Fruit fly (Drosophila melanogaster): ENCODE data around the gene Aven.

The Aven gene

dm6 chrX:12665796-12666338, 36.4 kb upstream of the Aven start:
- TF ChIP-seq CG8478 (optimal IDR thresholded peaks at IDR 0.05) = no peak
- no peak for TF ChIP-seq CTCF (optimal IDR thresholded peaks at IDR 0.05)

dm6 chrX:12665112-12665795, 35.8 kb upstream of the Aven start:
- TF ChIP-seq CG8478 (optimal IDR thresholded peaks at IDR 0.05) = peak; percentile 81
- no peak for TF ChIP-seq CTCF (optimal IDR thresholded peaks at IDR 0.05)

- TF ChIP-seq CG8478 (optimal IDR thresholded peaks at IDR 0.05) (no peak), CTCF (optimal IDR thresholded peaks at IDR 0.05) (no peak)
Measured at dm6 chrX:12664117-12664783, 34.8 kb upstream of the Aven start.

- TF ChIP-seq CG8478 (optimal IDR thresholded peaks at IDR 0.05) = no peak
- TF ChIP-seq CTCF (optimal IDR thresholded peaks at IDR 0.05) = no peak
Measured at dm6 chrX:12663464-12663938, 34.1 kb upstream of the Aven start.

dm6 chrX:12662679-12663463, 33.4 kb upstream of the Aven start:
- TF ChIP-seq CG8478 (optimal IDR thresholded peaks at IDR 0.05) (no peak), CTCF (optimal IDR thresholded peaks at IDR 0.05) (no peak)

- TF ChIP-seq CG8478 (optimal IDR thresholded peaks at IDR 0.05) = no peak
- no peak for TF ChIP-seq CTCF (optimal IDR thresholded peaks at IDR 0.05)
Measured at dm6 chrX:12661435-12661949, 32.1 kb upstream of the Aven start.

dm6 chrX:12660030-12660630, 30.7 kb upstream of the Aven start:
- TF ChIP-seq CG8478 (optimal IDR thresholded peaks at IDR 0.05) = no peak
- TF ChIP-seq CTCF (optimal IDR thresholded peaks at IDR 0.05) = no peak

- no peak for TF ChIP-seq CG8478 (optimal IDR thresholded peaks at IDR 0.05)
- peak; percentile 72 to 78 for TF ChIP-seq CTCF (optimal IDR thresholded peaks at IDR 0.05)
Measured at dm6 chrX:12658999-12659560, 29.6 kb upstream of the Aven start, which contains the start of gene Tis11. Gene Tis11 (plus strand): TSS chrX:12659415.

dm6 chrX:12658400-12658998, 29.1 kb upstream of the Aven start:
- TF ChIP-seq CG8478 (optimal IDR thresholded peaks at IDR 0.05) (no peak), CTCF (optimal IDR thresholded peaks at IDR 0.05) (no peak)

dm6 chrX:12654288-12654729, 24.9 kb upstream of the Aven start:
- no peak for TF ChIP-seq CG8478 (optimal IDR thresholded peaks at IDR 0.05)
- no peak for TF ChIP-seq CTCF (optimal IDR thresholded peaks at IDR 0.05)

dm6 chrX:12653574-12653973, 24.1 kb upstream of the Aven start, which contains the start of gene CkIalpha:
Gene CkIalpha (plus strand): TSS chrX:12653626.
- peak; percentile 9 to 47 for TF ChIP-seq CTCF (optimal IDR thresholded peaks at IDR 0.05)
- no peak for TF ChIP-seq CG8478 (optimal IDR thresholded peaks at IDR 0.05)

- TF ChIP-seq CG8478 (optimal IDR thresholded peaks at IDR 0.05) = no peak
Measured at dm6 chrX:12651613-12652012, 22.2 kb upstream of the Aven start.

dm6 chrX:12645361-12645760, 15.9 kb upstream of the Aven start:
- TF ChIP-seq CG8478 (optimal IDR thresholded peaks at IDR 0.05) = no peak
- TF ChIP-seq CTCF (optimal IDR thresholded peaks at IDR 0.05) = no peak

dm6 chrX:12633992-12634391, 4.6 kb upstream of the Aven start:
- TF ChIP-seq CG8478 (optimal IDR thresholded peaks at IDR 0.05) = no peak
- no peak for TF ChIP-seq CTCF (optimal IDR thresholded peaks at IDR 0.05)

All from S2 (cell line).